Fruit fly (Drosophila melanogaster) whole organism, embryonic: Measurements from ENCODE around the gene smg.

ENCODE experiments used
- B-H1 ChIP-seq: fragments of 200-800 bp; sonication (Bioruptor generic); IDR thresholded peaks from 3 replicates; pipeline ENCODE4 v1.3.6; 2022; ENCODE audit warnings: missing biosample characterization, missing genetic modification characterization
- Bdp1 ChIP-seq: fragments of 200-800 bp; sonication (Bioruptor generic); optimal IDR thresholded peaks from 3 replicates; lab custom pipeline; 2016; ENCODE audit warnings: missing biosample characterization, missing genetic modification characterization
- Blimp-1 ChIP-seq: fragments of 200-800 bp; sonication (Bioruptor generic); optimal IDR thresholded peaks from 3 replicates; lab custom pipeline; 2018; ENCODE audit warnings: missing biosample characterization, missing genetic modification characterization, mild to moderate bottlenecking, moderate library complexity, missing genetic modification reagents
- CG10274 ChIP-seq: fragments of 200-800 bp; sonication (Bioruptor generic); optimal IDR thresholded peaks from 3 replicates; lab custom pipeline; 2017; ENCODE audit warnings: missing biosample characterization, mild to moderate bottlenecking, missing genetic modification characterization
- CG10462 ChIP-seq: fragments of 200-800 bp; sonication (Bioruptor generic); optimal IDR thresholded peaks from 2 replicates; lab custom pipeline; 2016; ENCODE audit warnings: missing biosample characterization, missing genetic modification characterization
- CG13287 ChIP-seq: fragments of 200-800 bp; sonication (Bioruptor generic); IDR thresholded peaks from 2 replicates; pipeline ENCODE4 v1.3.6; 2022; ENCODE audit warnings: missing biosample characterization, missing genetic modification characterization; ENCODE audit not compliant: partially characterized antibody
- CG13775 ChIP-seq: fragments of 200-800 bp; sonication (Bioruptor generic); optimal IDR thresholded peaks from 3 replicates; lab custom pipeline; 2017; ENCODE audit warnings: missing biosample characterization, mild to moderate bottlenecking, missing genetic modification characterization
- CG13894 ChIP-seq: fragments of 200-800 bp; sonication (Bioruptor generic); optimal IDR thresholded peaks from 3 replicates; lab custom pipeline; 2018; ENCODE audit warnings: missing biosample characterization, mild to moderate bottlenecking, missing genetic modification characterization, moderate library complexity
- CG1603 ChIP-seq: fragments of 200-800 bp; sonication (Bioruptor generic); optimal IDR thresholded peaks from 2 replicates; lab custom pipeline; 2019; ENCODE audit warnings: missing biosample characterization, mild to moderate bottlenecking, missing genetic modification characterization, moderate library complexity
- CG18262 ChIP-seq: fragments of 200-800 bp; optimal IDR thresholded peaks from 3 replicates; lab custom pipeline; 2019; ENCODE audit warnings: missing biosample characterization, mild to moderate bottlenecking, missing genetic modification characterization, moderate library complexity
- CG18619 ChIP-seq: fragments of 200-800 bp; sonication (Bioruptor generic); optimal IDR thresholded peaks from 3 replicates; lab custom pipeline; 2017; ENCODE audit warnings: missing biosample characterization, mild to moderate bottlenecking, missing genetic modification characterization
- CG2202 ChIP-seq: fragments of 200-800 bp; sonication (Bioruptor generic); optimal IDR thresholded peaks from 2 replicates; lab custom pipeline; 2018; ENCODE audit warnings: missing biosample characterization, mild to moderate bottlenecking, missing genetic modification characterization
- CG31224 ChIP-seq: fragments of 200-800 bp; sonication (Bioruptor generic); IDR thresholded peaks from 2 replicates; pipeline ENCODE4 v1.3.6; 2022; ENCODE audit warnings: missing biosample characterization, missing genetic modification characterization
- CG4328 ChIP-seq: fragments of 200-800 bp; sonication (Bioruptor generic); optimal IDR thresholded peaks from 3 replicates; lab custom pipeline; 2017; ENCODE audit warnings: missing biosample characterization, missing genetic modification reagents, missing genetic modification characterization
- CG5245 ChIP-seq: fragments of 200-800 bp; sonication (Bioruptor generic); optimal IDR thresholded peaks from 3 replicates; lab custom pipeline; 2016; ENCODE audit warnings: missing biosample characterization, missing genetic modification characterization
- CG6254 ChIP-seq: fragments of 200-800 bp; sonication (Bioruptor generic); optimal IDR thresholded peaks from 3 replicates; lab custom pipeline; 2017; ENCODE audit warnings: mild to moderate bottlenecking, missing biosample characterization, missing genetic modification reagents, missing genetic modification characterization
- CG6683 ChIP-seq: fragments of 200-800 bp; sonication (Bioruptor generic); optimal IDR thresholded peaks from 2 replicates; lab custom pipeline; 2017; ENCODE audit warnings: missing biosample characterization, mild to moderate bottlenecking, missing genetic modification characterization, missing genetic modification reagents
- CG6689 ChIP-seq: fragments of 200-800 bp; sonication (Bioruptor generic); IDR thresholded peaks from 2 replicates; pipeline ENCODE4 v1.3.6; 2022; ENCODE audit warnings: missing biosample characterization, missing genetic modification characterization
- CG8924 ChIP-seq: fragments of 200-800 bp; optimal IDR thresholded peaks from 3 replicates; lab custom pipeline; 2019; ENCODE audit warnings: missing biosample characterization, mild to moderate bottlenecking, missing genetic modification characterization, moderate library complexity
- CG9797 ChIP-seq: fragments of 200-800 bp; sonication (Bioruptor generic); optimal IDR thresholded peaks from 3 replicates; lab custom pipeline; 2018; ENCODE audit warnings: missing biosample characterization, mild to moderate bottlenecking, missing genetic modification characterization
- CTCF ChIP-seq: fragments of 200-800 bp; sonication (Bioruptor generic); optimal IDR thresholded peaks from 2 replicates; lab custom pipeline; 2017; ENCODE audit warnings: missing biosample characterization, mild to moderate bottlenecking, missing genetic modification characterization, moderate library complexity
- Dbx ChIP-seq: fragments of 200-800 bp; sonication (Bioruptor generic); IDR thresholded peaks from 3 replicates; pipeline ENCODE4 v1.3.6; 2022; ENCODE audit warnings: missing biosample characterization, missing genetic modification characterization
- Dip2 ChIP-seq: fragments of 200-800 bp; sonication (Bioruptor generic); IDR thresholded peaks from 2 replicates; pipeline ENCODE4 v1.3.6; 2022; ENCODE audit warnings: missing biosample characterization, missing genetic modification characterization
- Doc2 ChIP-seq: fragments of 200-800 bp; sonication (Bioruptor generic); IDR thresholded peaks from 2 replicates; pipeline ENCODE4 v1.3.6; 2022; ENCODE audit warnings: missing biosample characterization, missing genetic modification characterization
- E2f1 ChIP-seq: fragments of 200-800 bp; sonication (Bioruptor generic); IDR thresholded peaks from 2 replicates; pipeline ENCODE4 v1.3.6; 2022; ENCODE audit warnings: missing biosample characterization, missing genetic modification characterization
- Ets97D ChIP-seq: fragments of 200-800 bp; sonication (Bioruptor generic); optimal IDR thresholded peaks from 3 replicates; lab custom pipeline; 2016; ENCODE audit warnings: missing biosample characterization, missing genetic modification characterization
- HHEX ChIP-seq: fragments of 200-800 bp; sonication (Bioruptor generic); optimal IDR thresholded peaks from 3 replicates; lab custom pipeline; 2017; ENCODE audit warnings: missing biosample characterization, mild to moderate bottlenecking, missing genetic modification characterization, missing genetic modification reagents
- Hr78 ChIP-seq, 2 experiments: fragments of 200-800 bp in 1 of 2; fragments of >200 bp in 1 of 2; sonication (Bioruptor generic) in 1 of 2; optimal IDR thresholded peaks; 2 replicates each; lab custom pipeline; 2017 to 2019; ENCODE audit warnings: missing biosample characterization in 2 of 2, missing genetic modification characterization in 2 of 2, mild to moderate bottlenecking in 1 of 2, moderate library complexity in 1 of 2
- Lhr ChIP-seq: fragments of 200-800 bp; sonication (Bioruptor generic); optimal IDR thresholded peaks from 3 replicates; lab custom pipeline; 2017; ENCODE audit warnings: mild to moderate bottlenecking, missing biosample characterization, missing genetic modification reagents, missing genetic modification characterization
- Lpt ChIP-seq: fragments of >200 bp; optimal IDR thresholded peaks from 2 replicates; lab custom pipeline; 2018; ENCODE audit warnings: missing biosample characterization, missing genetic modification characterization
- Sox100B ChIP-seq: fragments of 200-800 bp; sonication (Bioruptor generic); optimal IDR thresholded peaks from 3 replicates; lab custom pipeline; 2018; ENCODE audit warnings: missing biosample characterization, mild to moderate bottlenecking, missing genetic modification characterization
- Trl ChIP-seq, 3 experiments: fragments of >200 bp in 2 of 3; fragments of 200-800 bp in 1 of 3; sonication (Bioruptor generic) in 1 of 3; optimal IDR thresholded peaks; 2 replicates in 1 of 3; 3 replicates in 2 of 3; lab custom pipeline; 2016 to 2017; ENCODE audit warnings: missing biosample characterization in 1 of 3, missing genetic modification characterization in 1 of 3
- Xrp1 ChIP-seq: fragments of 200-800 bp; sonication (Bioruptor generic); IDR thresholded peaks from 2 replicates; pipeline ENCODE4 v1.3.6; 2022; ENCODE audit warnings: missing biosample characterization, missing genetic modification characterization
- YL-1 ChIP-seq: fragments of 200-800 bp; sonication (Bioruptor generic); optimal IDR thresholded peaks from 3 replicates; lab custom pipeline; 2017; ENCODE audit warnings: missing biosample characterization, mild to moderate bottlenecking, missing genetic modification characterization
- ab ChIP-seq: fragments of 200-800 bp; sonication (Bioruptor generic); optimal IDR thresholded peaks from 2 replicates; lab custom pipeline; 2016; ENCODE audit warnings: missing biosample characterization, missing genetic modification characterization
- amos ChIP-seq: fragments of 200-800 bp; sonication (Bioruptor generic); IDR thresholded peaks from 2 replicates; pipeline ENCODE4 v1.3.6; 2022; ENCODE audit warnings: missing biosample characterization, missing genetic modification characterization; ENCODE audit not compliant: partially characterized antibody
- ap ChIP-seq: fragments of 200-800 bp; sonication (Bioruptor generic); IDR thresholded peaks from 2 replicates; pipeline ENCODE4 v1.3.6; 2022; ENCODE audit warnings: missing biosample characterization, missing genetic modification characterization
- bab2 ChIP-seq: fragments of 200-800 bp; sonication (Bioruptor generic); optimal IDR thresholded peaks from 2 replicates; lab custom pipeline; 2016; ENCODE audit warnings: missing biosample characterization, missing genetic modification characterization
- corto ChIP-seq: fragments of 200-800 bp; sonication (Bioruptor generic); optimal IDR thresholded peaks from 2 replicates; lab custom pipeline; 2016; ENCODE audit warnings: missing biosample characterization, mild to moderate bottlenecking, missing genetic modification characterization, moderate library complexity
- ewg ChIP-seq: fragments of 200-800 bp; sonication (Bioruptor generic); optimal IDR thresholded peaks from 3 replicates; lab custom pipeline; 2017; ENCODE audit warnings: mild to moderate bottlenecking, missing biosample characterization, missing genetic modification reagents, missing genetic modification characterization
- knrl ChIP-seq: fragments of 200-800 bp; sonication (Bioruptor generic); IDR thresholded peaks from 3 replicates; pipeline ENCODE4 v1.3.6; 2022; ENCODE audit warnings: missing biosample characterization, missing genetic modification characterization; ENCODE audit not compliant: partially characterized antibody
- pho ChIP-seq: fragments of 200-800 bp; sonication (Bioruptor generic); optimal IDR thresholded peaks from 2 replicates; lab custom pipeline; 2016; ENCODE audit warnings: missing biosample characterization, missing genetic modification characterization
- prd ChIP-seq, 3 experiments: fragments of >200 bp in 2 of 3; fragments of 200-800 bp in 1 of 3; sonication (Bioruptor generic) in 1 of 3; optimal IDR thresholded peaks in 2 of 3; IDR thresholded peaks in 1 of 3; 2 replicates in 2 of 3; 3 replicates in 1 of 3; pipeline versions ENCODE4 v1.3.6 to Lab custom; 2017 to 2022; ENCODE audit warnings: missing biosample characterization in 1 of 3, missing genetic modification characterization in 1 of 3
- stc ChIP-seq: fragments of 200-800 bp; sonication (Bioruptor generic); IDR thresholded peaks from 2 replicates; pipeline ENCODE4 v1.3.6; 2022; ENCODE audit warnings: missing biosample characterization, missing genetic modification characterization
- stwl ChIP-seq: fragments of 200-800 bp; sonication (Bioruptor generic); optimal IDR thresholded peaks from 3 replicates; lab custom pipeline; 2018; ENCODE audit warnings: missing biosample characterization, mild to moderate bottlenecking, missing genetic modification characterization, moderate library complexity
- tll ChIP-seq, 2 experiments: fragments of 200-800 bp in 1 of 2; fragments of >200 bp in 1 of 2; sonication (Bioruptor generic) in 1 of 2; optimal IDR thresholded peaks; 2 replicates each; lab custom pipeline; 2017 to 2019; ENCODE audit warnings: missing biosample characterization in 2 of 2, missing genetic modification characterization in 2 of 2, mild to moderate bottlenecking in 1 of 2, moderate library complexity in 1 of 2
- trh ChIP-seq: fragments of 200-800 bp; sonication (Bioruptor generic); optimal IDR thresholded peaks from 2 replicates; lab custom pipeline; 2016; ENCODE audit warnings: missing biosample characterization, missing genetic modification characterization
- unc-4 ChIP-seq: fragments of 200-800 bp; sonication (Bioruptor generic); IDR thresholded peaks from 2 replicates; pipeline ENCODE4 v1.3.6; 2022; ENCODE audit warnings: missing biosample characterization, missing genetic modification characterization; ENCODE audit not compliant: partially characterized antibody
- vvl ChIP-seq: fragments of 200-800 bp; sonication (Bioruptor generic); IDR thresholded peaks from 2 replicates; pipeline ENCODE4 v1.3.6; 2022; ENCODE audit warnings: missing biosample characterization, missing genetic modification characterization
- yki ChIP-seq: fragments of >200 bp; optimal IDR thresholded peaks from 3 replicates; lab custom pipeline; 2018

Gene smg

DNA sequence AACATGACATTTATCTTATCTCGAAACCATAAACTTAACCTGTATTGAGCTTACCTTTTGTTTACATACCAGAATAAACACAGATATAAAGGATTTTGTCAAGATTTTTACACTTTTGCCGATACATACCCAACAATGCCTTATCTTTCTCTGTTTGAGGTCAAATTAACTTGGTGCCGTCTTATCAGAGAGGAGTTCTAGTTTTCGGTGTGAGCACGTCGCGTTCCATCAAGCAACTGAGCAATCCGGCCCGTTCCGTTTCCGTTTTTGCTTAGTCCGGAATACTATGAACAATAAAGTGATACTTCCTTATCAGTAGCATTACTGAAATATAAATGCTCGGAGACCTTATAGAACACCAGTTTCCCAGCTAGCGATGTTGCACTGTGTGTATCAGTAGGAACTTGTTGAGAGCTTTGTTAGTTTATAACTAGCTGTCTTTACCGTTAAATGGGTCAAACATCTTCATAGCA lies 11.9 kb downstream of the smg start, which contains the start of gene Galk (continued):
- TF ChIP-seq CG18619 (GFP tag; lab: Kevin White, UChicago) (no peak), CG4328 (GFP tag; lab: Kevin White, UChicago) (peak; percentile 58), YL-1 (GFP tag; lab: Kevin White, UChicago) (no peak), Doc2 (GFP tag; lab: Robert Waterston, UW) (no peak), HHEX (GFP tag; lab: Kevin White, UChicago) (peak; percentile 63), Dbx (GFP tag; lab: Robert Waterston, UW) (peak; percentile 75; the same call in 2 of the 3 replicates), bab2 (GFP tag; lab: Kevin White, UChicago) (peak; percentile 48), unc-4 (GFP tag; lab: Robert Waterston, UW) (no peak), Sox100B (no peak), Lhr (no peak), Blimp-1 (GFP tag; lab: Kevin White, UChicago) (peak; percentile 38), CTCF (no peak), CG31224 (GFP tag; lab: Robert Waterston, UW) (peak; percentile 52), ab (GFP tag; lab: Kevin White, UChicago) (no peak), CG18262 (tag; lab: Kevin White, UChicago) (no peak), trh (GFP tag; lab: Kevin White, UChicago) (no peak), stwl (tag; lab: Kevin White, UChicago) (no peak), prd (optimal IDR thresholded peaks at IDR 0.05; lab: Kevin White, UChicago) (no peak), prd (GFP tag; IDR thresholded peaks at IDR 0.05; lab: Robert Waterston, UW) (peak; percentile 68), knrl (GFP tag; lab: Robert Waterston, UW) (no peak), E2f1 (GFP tag; lab: Robert Waterston, UW) (peak; percentile 71), pho (GFP tag; lab: Kevin White, UChicago) (peak; percentile 36), CG13894 (tag; lab: Kevin White, UChicago) (peak; percentile 56), Dip2 (GFP tag; lab: Robert Waterston, UW) (no peak), CG5245 (GFP tag; lab: Kevin White, UChicago) (no peak), Ets97D (GFP tag; lab: Kevin White, UChicago) (peak; percentile 11), Lpt (GFP tag; lab: Kevin White, UChicago) (no peak), CG1603 (no peak), Bdp1 (no peak), CG10462 (GFP tag; lab: Kevin White, UChicago) (no peak), CG8924 (tag; lab: Kevin White, UChicago) (peak; percentile 42), tll (GFP tag; optimal IDR thresholded peaks at IDR 0.05; lab: Kevin White, UChicago) (no peak), ewg (GFP tag; lab: Kevin White, UChicago) (no peak), yki (lab: Kevin White, UChicago) (no peak), CG13775 (GFP tag; lab: Kevin White, UChicago) (no peak), CG6254 (peak; percentile 36), CG6689 (GFP tag; lab: Robert Waterston, UW) (peak; percentile 39; the same call in 1 of the 2 replicates), CG6683 (GFP tag; lab: Kevin White, UChicago) (peak; percentile 7), Xrp1 (no peak; the same call in 1 of the 2 replicates), ap (GFP tag; lab: Robert Waterston, UW) (0 out of 2 replicates have a peak, but pooled peaks have one; percentile 24), CG13287 (GFP tag; lab: Robert Waterston, UW) (no peak), vvl (GFP tag; lab: Robert Waterston, UW) (peak; percentile 66), stc (peak; percentile 61; the same call in 1 of the 2 replicates), Trl (optimal IDR thresholded peaks at IDR 0.05; lab: Kevin White, UChicago) (no peak), Trl (GFP tag; optimal IDR thresholded peaks at IDR 0.05; lab: Kevin White, UChicago) (peak; percentile 43), B-H1 (GFP tag; lab: Robert Waterston, UW) (peak; percentile 58), amos (GFP tag; lab: Robert Waterston, UW) (no peak), corto (no peak), CG10274 (GFP tag; lab: Kevin White, UChicago) (peak; percentile 11), CG9797 (GFP tag; lab: Kevin White, UChicago) (no peak), CG2202 (tag; lab: Kevin White, UChicago) (no peak), Hr78 (GFP tag; optimal IDR thresholded peaks at IDR 0.05; lab: Kevin White, UChicago) (peak in 1 of 2 experiments; percentile 86)
